Fruit fly (Drosophila melanogaster) whole organism, embryonic: ENCODE measurements around the gene bark.

Experiments
- Awh ChIP-seq: fragments of 200-800 bp; sonication (Bioruptor generic); IDR thresholded peaks from 2 replicates; pipeline ENCODE4, ENCODE4 v1.3.6; 2022; ENCODE audit warnings: missing biosample characterization, missing genetic modification characterization
- C15 ChIP-seq: fragments of 200-800 bp; sonication (Bioruptor generic); IDR thresholded peaks from 3 replicates; pipeline ENCODE4 v1.3.6; 2022; ENCODE audit warnings: missing biosample characterization, missing genetic modification characterization
- CG10543 ChIP-seq: fragments of 200-800 bp; sonication (Bioruptor generic); optimal IDR thresholded peaks from 3 replicates; lab custom pipeline; 2017; ENCODE audit warnings: missing biosample characterization, mild to moderate bottlenecking, missing genetic modification characterization, moderate library complexity
- CG11398 ChIP-seq: fragments of 200-800 bp; sonication (Bioruptor generic); optimal IDR thresholded peaks from 2 replicates; lab custom pipeline; 2016; ENCODE audit warnings: missing biosample characterization, missing genetic modification characterization
- CG12104 ChIP-seq: fragments of 200-800 bp; sonication (Bioruptor generic); optimal IDR thresholded peaks from 3 replicates; lab custom pipeline; 2016; ENCODE audit warnings: missing biosample characterization, missing genetic modification characterization
- CG13296 ChIP-seq: fragments of 200-800 bp; sonication (Bioruptor generic); optimal IDR thresholded peaks from 3 replicates; lab custom pipeline; 2018; ENCODE audit warnings: missing biosample characterization, mild to moderate bottlenecking, missing genetic modification characterization
- CG14441 ChIP-seq: fragments of 200-800 bp; sonication (Bioruptor generic); IDR thresholded peaks from 2 replicates; pipeline ENCODE4 v1.3.6; 2022; ENCODE audit warnings: missing biosample characterization, missing genetic modification characterization
- CG15601 ChIP-seq: fragments of 200-800 bp; sonication (Bioruptor generic); optimal IDR thresholded peaks from 3 replicates; lab custom pipeline; 2019; ENCODE audit warnings: missing biosample characterization, mild to moderate bottlenecking, missing genetic modification characterization, moderate library complexity
- CG17829 ChIP-seq: fragments of 200-800 bp; optimal IDR thresholded peaks from 2 replicates; lab custom pipeline; 2019; ENCODE audit warnings: missing biosample characterization, mild to moderate bottlenecking, missing genetic modification characterization, moderate library complexity
- CG31224 ChIP-seq: fragments of 200-800 bp; sonication (Bioruptor generic); IDR thresholded peaks from 2 replicates; pipeline ENCODE4 v1.3.6; 2022; ENCODE audit warnings: missing biosample characterization, missing genetic modification characterization
- CG31441 ChIP-seq: fragments of 200-800 bp; sonication (Bioruptor generic); IDR thresholded peaks from 2 replicates; pipeline ENCODE4 v1.3.6; 2022; ENCODE audit warnings: missing biosample characterization, missing genetic modification characterization
- CG6175 ChIP-seq: fragments of 200-800 bp; sonication (Bioruptor generic); IDR thresholded peaks from 3 replicates; pipeline ENCODE4 v1.3.6; 2022; ENCODE audit warnings: missing biosample characterization, missing genetic modification characterization
- CG6654 ChIP-seq: fragments of 200-800 bp; sonication (Bioruptor generic); optimal IDR thresholded peaks from 2 replicates; lab custom pipeline; 2017; ENCODE audit warnings: missing biosample characterization, mild to moderate bottlenecking, missing genetic modification characterization
- CG6854 ChIP-seq: fragments of 200-800 bp; sonication (Bioruptor generic); optimal IDR thresholded peaks from 3 replicates; lab custom pipeline; 2017; ENCODE audit warnings: missing biosample characterization, mild to moderate bottlenecking, missing genetic modification characterization
- CoRest ChIP-seq: fragments of 200-800 bp; sonication (Bioruptor generic); optimal IDR thresholded peaks from 3 replicates; lab custom pipeline; 2018; ENCODE audit warnings: missing biosample characterization, mild to moderate bottlenecking, missing genetic modification characterization, moderate library complexity
- CrebB ChIP-seq: fragments of 200-800 bp; sonication (Bioruptor generic); optimal IDR thresholded peaks from 3 replicates; lab custom pipeline; 2018; ENCODE audit warnings: missing biosample characterization, mild to moderate bottlenecking, missing genetic modification characterization
- Dll ChIP-seq: fragments of 200-800 bp; sonication (Bioruptor generic); IDR thresholded peaks from 4 replicates; pipeline ENCODE4 v1.3.6; 2022; ENCODE audit warnings: missing biosample characterization, missing genetic modification characterization; ENCODE audit not compliant: partially characterized antibody
- Drgx ChIP-seq: fragments of 200-800 bp; sonication (Bioruptor generic); IDR thresholded peaks from 2 replicates; pipeline ENCODE4 v1.3.6; 2022; ENCODE audit warnings: missing biosample characterization, missing genetic modification characterization
- HLH4C ChIP-seq: fragments of 200-800 bp; sonication (Bioruptor generic); IDR thresholded peaks from 3 replicates; pipeline ENCODE4 v1.3.6; 2022; ENCODE audit warnings: missing biosample characterization, missing genetic modification characterization; ENCODE audit not compliant: partially characterized antibody
- Hand ChIP-seq: fragments of 200-800 bp; sonication (Bioruptor generic); optimal IDR thresholded peaks from 2 replicates; lab custom pipeline; 2017; ENCODE audit warnings: mild to moderate bottlenecking, missing biosample characterization, missing genetic modification reagents, missing genetic modification characterization
- NC2β ChIP-seq: fragments of 200-800 bp; sonication (Bioruptor generic); optimal IDR thresholded peaks from 2 replicates; lab custom pipeline; 2016; ENCODE audit warnings: missing biosample characterization, missing genetic modification characterization
- Optix ChIP-seq: fragments of 200-800 bp; sonication (Bioruptor generic); IDR thresholded peaks from 3 replicates; pipeline ENCODE4 v1.3.6; 2022; ENCODE audit warnings: missing biosample characterization, missing genetic modification characterization
- Ravus ChIP-seq: fragments of 200-800 bp; sonication (Bioruptor generic); IDR thresholded peaks from 2 replicates; pipeline ENCODE4 v1.3.6; 2022; ENCODE audit warnings: missing biosample characterization, missing genetic modification characterization
- Sox100B ChIP-seq: fragments of 200-800 bp; sonication (Bioruptor generic); optimal IDR thresholded peaks from 3 replicates; lab custom pipeline; 2018; ENCODE audit warnings: missing biosample characterization, mild to moderate bottlenecking, missing genetic modification characterization
- Sox102F ChIP-seq: fragments of 200-800 bp; sonication (Bioruptor generic); optimal IDR thresholded peaks from 2 replicates; lab custom pipeline; 2018; ENCODE audit warnings: missing biosample characterization, mild to moderate bottlenecking, missing genetic modification characterization, moderate library complexity
- TFAM ChIP-seq: fragments of 200-800 bp; sonication (Bioruptor generic); optimal IDR thresholded peaks from 2 replicates; lab custom pipeline; 2017; ENCODE audit warnings: missing biosample characterization, missing genetic modification characterization, inconsistent platforms
- amos ChIP-seq: fragments of 200-800 bp; sonication (Bioruptor generic); IDR thresholded peaks from 2 replicates; pipeline ENCODE4 v1.3.6; 2022; ENCODE audit warnings: missing biosample characterization, missing genetic modification characterization; ENCODE audit not compliant: partially characterized antibody
- cg ChIP-seq: fragments of 200-800 bp; sonication (Bioruptor generic); optimal IDR thresholded peaks from 3 replicates; lab custom pipeline; 2019; ENCODE audit warnings: missing biosample characterization, mild to moderate bottlenecking, missing genetic modification characterization, moderate library complexity
- corto ChIP-seq: fragments of 200-800 bp; sonication (Bioruptor generic); optimal IDR thresholded peaks from 2 replicates; lab custom pipeline; 2016; ENCODE audit warnings: missing biosample characterization, mild to moderate bottlenecking, missing genetic modification characterization, moderate library complexity
- crol ChIP-seq: fragments of 200-800 bp; sonication (Bioruptor generic); IDR thresholded peaks from 2 replicates; pipeline ENCODE4 v1.3.6; 2022; ENCODE audit warnings: missing biosample characterization, missing genetic modification characterization
- cwo ChIP-seq: fragments of 200-800 bp; sonication (Bioruptor generic); optimal IDR thresholded peaks from 3 replicates; lab custom pipeline; 2017; ENCODE audit warnings: missing biosample characterization, missing genetic modification characterization, mild to moderate bottlenecking, moderate library complexity, missing genetic modification reagents
- dan ChIP-seq: fragments of 200-800 bp; sonication (Bioruptor generic); IDR thresholded peaks from 2 replicates; pipeline ENCODE4 v1.3.6; 2022; ENCODE audit warnings: missing biosample characterization, missing genetic modification characterization
- dmrt11E ChIP-seq: fragments of 200-800 bp; sonication (Bioruptor generic); optimal IDR thresholded peaks from 3 replicates; lab custom pipeline; 2018; ENCODE audit warnings: missing biosample characterization, mild to moderate bottlenecking, missing genetic modification characterization, moderate library complexity
- ewg ChIP-seq: fragments of 200-800 bp; sonication (Bioruptor generic); optimal IDR thresholded peaks from 3 replicates; lab custom pipeline; 2017; ENCODE audit warnings: mild to moderate bottlenecking, missing biosample characterization, missing genetic modification reagents, missing genetic modification characterization
- ind ChIP-seq: fragments of 200-800 bp; sonication (Bioruptor generic); optimal IDR thresholded peaks from 3 replicates; lab custom pipeline; 2016; ENCODE audit warnings: missing biosample characterization, missing genetic modification characterization
- kni ChIP-seq: fragments of 200-800 bp; sonication (Bioruptor generic); optimal IDR thresholded peaks from 3 replicates; lab custom pipeline; 2017; ENCODE audit warnings: mild to moderate bottlenecking, missing biosample characterization, missing genetic modification reagents, missing genetic modification characterization
- lilli ChIP-seq: fragments of 200-800 bp; sonication (Bioruptor generic); optimal IDR thresholded peaks from 3 replicates; lab custom pipeline; 2016; ENCODE audit warnings: missing biosample characterization, missing genetic modification characterization
- nerfin-1 ChIP-seq: fragments of 200-800 bp; sonication (Bioruptor generic); optimal IDR thresholded peaks from 3 replicates; lab custom pipeline; 2019; ENCODE audit warnings: missing biosample characterization, mild to moderate bottlenecking, missing genetic modification characterization, moderate library complexity
- pfk ChIP-seq: fragments of 200-800 bp; sonication (Bioruptor generic); optimal IDR thresholded peaks from 2 replicates; lab custom pipeline; 2018; ENCODE audit warnings: missing biosample characterization, mild to moderate bottlenecking, missing genetic modification characterization, moderate library complexity
- prd ChIP-seq, 3 experiments: fragments of >200 bp in 2 of 3; fragments of 200-800 bp in 1 of 3; sonication (Bioruptor generic) in 1 of 3; optimal IDR thresholded peaks in 2 of 3; IDR thresholded peaks in 1 of 3; 2 replicates in 2 of 3; 3 replicates in 1 of 3; pipeline versions ENCODE4 v1.3.6 to Lab custom; 2017 to 2022; ENCODE audit warnings: missing biosample characterization in 1 of 3, missing genetic modification characterization in 1 of 3
- ranshi ChIP-seq: fragments of 200-800 bp; sonication (Bioruptor generic); IDR thresholded peaks from 2 replicates; pipeline ENCODE4 v1.3.6; 2022; ENCODE audit warnings: missing biosample characterization, missing genetic modification characterization
- ro ChIP-seq: fragments of 200-800 bp; sonication (Bioruptor generic); IDR thresholded peaks from 2 replicates; pipeline ENCODE4 v1.3.6; 2022; ENCODE audit warnings: missing biosample characterization, missing genetic modification characterization
- sd ChIP-seq: fragments of 200-800 bp; sonication (Bioruptor generic); optimal IDR thresholded peaks from 3 replicates; lab custom pipeline; 2018; ENCODE audit warnings: missing biosample characterization, mild to moderate bottlenecking, missing genetic modification characterization, moderate library complexity
- sr ChIP-seq: fragments of 200-800 bp; sonication (Bioruptor generic); IDR thresholded peaks from 3 replicates; pipeline ENCODE4 v1.3.6; 2022; ENCODE audit warnings: missing biosample characterization, missing genetic modification characterization
- tna ChIP-seq: fragments of 200-800 bp; sonication (Bioruptor generic); IDR thresholded peaks from 2 replicates; pipeline ENCODE4 v1.3.6; 2022; ENCODE audit warnings: missing biosample characterization, missing genetic modification characterization; ENCODE audit not compliant: partially characterized antibody
- unpg ChIP-seq: fragments of 200-800 bp; sonication (Bioruptor generic); optimal IDR thresholded peaks from 3 replicates; lab custom pipeline; 2018; ENCODE audit warnings: missing biosample characterization, mild to moderate bottlenecking, missing genetic modification characterization, moderate library complexity
- zen2 ChIP-seq: fragments of 200-800 bp; sonication (Bioruptor generic); IDR thresholded peaks from 3 replicates; pipeline ENCODE4 v1.3.6; 2022; ENCODE audit warnings: missing biosample characterization, missing genetic modification characterization; ENCODE audit not compliant: partially characterized antibody

bark gene

dm6 chr2L:3778157-3779060 lies 8.6 kb upstream of the bark start (continued):
- TF ChIP-seq CG12104 (GFP tag; lab: Kevin White, UChicago) (no peak), CG6654 (no peak), Dll (GFP tag; lab: Robert Waterston, UW) (no peak), Hand (GFP tag; lab: Kevin White, UChicago) (no peak), Ravus (GFP tag; lab: Robert Waterston, UW) (no peak; the same call in 1 of the 2 replicates), dmrt11E (tag; lab: Kevin White, UChicago) (peak; percentile 42), CG14441 (GFP tag; lab: Robert Waterston, UW) (peak; percentile 42; the same call in 1 of the 2 replicates), CoRest (tag; lab: Kevin White, UChicago) (peak; percentile 42), TFAM (no peak), sd (tag; lab: Kevin White, UChicago) (peak; percentile 72), Drgx (GFP tag; lab: Robert Waterston, UW) (peak; percentile 72), ewg (GFP tag; lab: Kevin White, UChicago) (peak; percentile 18), HLH4C (no peak), sr (GFP tag; lab: Robert Waterston, UW) (no peak), zen2 (GFP tag; lab: Robert Waterston, UW) (no peak), kni (GFP tag; lab: Kevin White, UChicago) (peak; percentile 82), nerfin-1 (no peak), lilli (GFP tag; lab: Kevin White, UChicago) (no peak), ind (GFP tag; lab: Kevin White, UChicago) (peak; percentile 13), amos (peak; percentile 33; the same call in 1 of the 2 replicates), Sox100B (GFP tag; lab: Kevin White, UChicago) (peak; percentile 1), CG15601 (tag; lab: Kevin White, UChicago) (no peak), CrebB (tag; lab: Kevin White, UChicago) (peak; percentile 32), cwo (peak; percentile 62), pfk (GFP tag; lab: Kevin White, UChicago) (peak; percentile 47), CG10543 (GFP tag; lab: Kevin White, UChicago) (peak; percentile 83), unpg (GFP tag; lab: Kevin White, UChicago) (peak; percentile 60), Awh (GFP tag; lab: Robert Waterston, UW) (0 out of 2 replicates have a peak, but pooled peaks have one; percentile 52), Optix (GFP tag; lab: Robert Waterston, UW) (no peak), cg (GFP tag; lab: Kevin White, UChicago) (peak; percentile 87), prd (optimal IDR thresholded peaks at IDR 0.05; lab: Kevin White, UChicago) (no peak), prd (GFP tag; IDR thresholded peaks at IDR 0.05; lab: Robert Waterston, UW) (peak; percentile 21; the same call in 1 of the 3 replicates), dan (GFP tag; lab: Robert Waterston, UW) (no peak), CG17829 (tag; lab: Kevin White, UChicago) (peak; percentile 8), corto (GFP tag; lab: Kevin White, UChicago) (peak; percentile 73), C15 (GFP tag; lab: Robert Waterston, UW) (no peak), ro (no peak), CG6854 (GFP tag; lab: Kevin White, UChicago) (no peak), CG13296 (GFP tag; lab: Kevin White, UChicago) (peak; percentile 32), NC2β (GFP tag; lab: Kevin White, UChicago) (peak; percentile 4), CG31441 (GFP tag; lab: Robert Waterston, UW) (peak; percentile 63), CG31224 (GFP tag; lab: Robert Waterston, UW) (no peak), CG11398 (GFP tag; lab: Kevin White, UChicago) (no peak), tna (GFP tag; lab: Robert Waterston, UW) (peak; percentile 24; the same call in 1 of the 2 replicates), ranshi (GFP tag; lab: Robert Waterston, UW) (no peak), Sox102F (GFP tag; lab: Kevin White, UChicago) (peak; percentile 64), crol (GFP tag; lab: Robert Waterston, UW) (peak; percentile 71), CG6175 (GFP tag; lab: Robert Waterston, UW) (peak; percentile 81; the same call in 2 of the 3 replicates)
